Fruit fly (Drosophila melanogaster) Kc167 (cell line): ENCODE measurements around the gene CG15022.

Experiments used
- Myc ChIP-seq: fragments of >200 bp; optimal IDR thresholded peaks from 2 replicates; lab custom pipeline; 2017; ENCODE audit warnings: missing external identifiers
- h ChIP-seq: fragments of >200 bp; optimal IDR thresholded peaks from 3 replicates; lab custom pipeline; 2018; ENCODE audit warnings: missing external identifiers
- insv ChIP-seq: fragments of >200 bp; optimal IDR thresholded peaks from 3 replicates; lab custom pipeline; 2018; ENCODE audit warnings: missing external identifiers
- psq ChIP-seq: fragments of >200 bp; optimal IDR thresholded peaks from 2 replicates; lab custom pipeline; 2017; ENCODE audit warnings: missing external identifiers

DNA sequence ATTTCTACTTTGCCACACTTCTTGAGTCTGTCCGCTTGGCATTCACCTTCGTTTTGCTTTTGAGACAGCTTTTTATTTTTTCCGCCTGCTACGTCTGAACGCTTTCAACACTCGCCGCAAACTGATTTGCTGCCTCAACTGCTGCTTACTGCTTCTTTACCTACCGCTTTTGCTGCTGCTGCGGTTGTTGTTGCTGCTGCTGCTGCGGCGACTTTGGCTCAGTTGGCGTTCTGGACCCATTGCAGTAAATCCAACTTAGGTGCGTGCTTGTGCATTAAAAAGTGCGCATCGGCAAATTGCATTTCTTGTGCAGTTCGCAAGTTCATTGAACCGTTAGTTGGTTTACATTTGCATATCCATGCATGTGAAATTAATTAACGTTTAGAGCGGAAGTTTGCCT, 48.2 kb upstream of the CG15022 start, which contains the start of gene NT1:
- no peak for TF ChIP-seq Myc (lab: Kevin White, UChicago)
- TF ChIP-seq h (lab: Kevin White, UChicago), result no peak
- no peak for TF ChIP-seq insv (lab: Kevin White, UChicago)
- no peak for TF ChIP-seq psq (lab: Kevin White, UChicago)
